Worm (Caenorhabditis elegans) whole organism, L1 larva: ENCODE data around the gene btf-1.

Source experiments
- C04F5.9 ChIP-seq: sonication (generic microtip); optimal IDR thresholded peaks from 2 replicates; lab custom pipeline; 2016; ENCODE audit warnings: missing genetic modification characterization, missing compliant biosample characterization
- C16A3.4 ChIP-seq: fragments of 150-350 bp; optimal IDR thresholded peaks from 2 replicates; lab custom pipeline; 2014; ENCODE audit warnings: missing biosample characterization, missing genetic modification characterization
- F16B12.6 ChIP-seq: fragments of 150-350 bp; optimal IDR thresholded peaks from 2 replicates; lab custom pipeline; 2014; ENCODE audit warnings: missing biosample characterization, missing genetic modification characterization
- aha-1 ChIP-seq: fragments of 150-350 bp; optimal IDR thresholded peaks from 2 replicates; lab custom pipeline; 2014; ENCODE audit warnings: missing biosample characterization, missing genetic modification characterization
- alr-1 ChIP-seq: fragments of 200-800 bp; sonication (Bioruptor generic); optimal IDR thresholded peaks from 2 replicates; lab custom pipeline; 2018; ENCODE audit warnings: borderline replicate concordance, mild to moderate bottlenecking, missing genetic modification characterization, missing compliant biosample characterization
- aly-2 ChIP-seq: fragments of 150-350 bp; optimal IDR thresholded peaks from 2 replicates; lab custom pipeline; 2014; ENCODE audit warnings: missing biosample characterization, missing genetic modification characterization
- ama-1 ChIP-seq: fragments of 150-350 bp; optimal IDR thresholded peaks from 2 replicates; lab custom pipeline; 2014
- blmp-1 ChIP-seq: fragments of 150-350 bp; optimal IDR thresholded peaks from 2 replicates; lab custom pipeline; 2014; ENCODE audit warnings: missing biosample characterization, missing genetic modification characterization
- ceh-63 ChIP-seq: fragments of 200-800 bp; sonication (Bioruptor generic); optimal IDR thresholded peaks from 2 replicates; lab custom pipeline; 2018; ENCODE audit warnings: mild to moderate bottlenecking, missing genetic modification characterization, missing compliant biosample characterization
- ceh-8 ChIP-seq: fragments of 200-800 bp; sonication (Bioruptor generic); optimal IDR thresholded peaks from 2 replicates; lab custom pipeline; 2018; ENCODE audit warnings: mild to moderate bottlenecking, missing genetic modification characterization, moderate library complexity, missing compliant biosample characterization
- ces-1 ChIP-seq: fragments of 150-350 bp; optimal IDR thresholded peaks from 2 replicates; lab custom pipeline; 2014; ENCODE audit warnings: missing biosample characterization, missing genetic modification reagents, missing genetic modification characterization
- dsc-1 ChIP-seq: sonication (generic microtip); optimal IDR thresholded peaks from 2 replicates; lab custom pipeline; 2016; ENCODE audit warnings: mild to moderate bottlenecking, missing genetic modification characterization, missing compliant biosample characterization
- fkh-10 ChIP-seq: sonication (generic microtip); optimal IDR thresholded peaks from 2 replicates; lab custom pipeline; 2017; ENCODE audit warnings: missing biosample characterization, missing genetic modification reagents, missing genetic modification characterization
- fkh-4 ChIP-seq: sonication (generic microtip); optimal IDR thresholded peaks from 2 replicates; lab custom pipeline; 2016; ENCODE audit warnings: missing compliant biosample characterization, missing genetic modification characterization, borderline replicate concordance
- fkh-8 ChIP-seq: sonication (generic microtip); optimal IDR thresholded peaks from 2 replicates; lab custom pipeline; 2016; ENCODE audit warnings: mild to moderate bottlenecking, missing genetic modification characterization, missing compliant biosample characterization
- irx-1 ChIP-seq: sonication (generic microtip); optimal IDR thresholded peaks from 2 replicates; lab custom pipeline; 2016; ENCODE audit warnings: missing genetic modification characterization, missing compliant biosample characterization
- lin-13 ChIP-seq: fragments of 150-350 bp; optimal IDR thresholded peaks from 2 replicates; lab custom pipeline; 2014; ENCODE audit warnings: missing biosample characterization, missing genetic modification reagents, missing genetic modification characterization
- lin-15B ChIP-seq: fragments of 150-350 bp; sonication (generic microtip); optimal IDR thresholded peaks from 3 replicates; lab custom pipeline; 2014; ENCODE audit warnings: missing biosample characterization, missing genetic modification characterization
- lin-35 ChIP-seq, 2 experiments: fragments of 150-350 bp; optimal IDR thresholded peaks; 2 replicates each; lab custom pipeline; 2014; ENCODE audit warnings: missing biosample characterization in 2 of 2, missing genetic modification characterization in 2 of 2, missing genetic modification reagents in 2 of 2
- lsy-2 ChIP-seq, 2 experiments: fragments of 150-350 bp; optimal IDR thresholded peaks; 2 replicates each; lab custom pipeline; 2014; ENCODE audit warnings: missing biosample characterization in 2 of 2, missing genetic modification characterization in 2 of 2
- mab-9 ChIP-seq: fragments of 200-800 bp; sonication (Bioruptor generic); IDR thresholded peaks from 2 replicates; pipeline ENCODE4 v1.3.6; 2022; ENCODE audit warnings: missing genetic modification reagents, missing genetic modification characterization, missing compliant biosample characterization
- mdl-1 ChIP-seq, 2 experiments: fragments of 150-350 bp; optimal IDR thresholded peaks; 2 replicates each; lab custom pipeline; 2014 to 2017; ENCODE audit warnings: missing biosample characterization in 2 of 2, missing genetic modification characterization in 2 of 2, inconsistent platforms in 1 of 2
- mep-1 ChIP-seq: fragments of 150-350 bp; optimal IDR thresholded peaks from 2 replicates; lab custom pipeline; 2014; ENCODE audit warnings: missing biosample characterization, missing genetic modification characterization
- nhr-12 ChIP-seq: sonication (generic microtip); optimal IDR thresholded peaks from 2 replicates; lab custom pipeline; 2017; ENCODE audit warnings: missing biosample characterization, missing genetic modification characterization
- nhr-19 ChIP-seq: fragments of 200-800 bp; sonication (Bioruptor generic); conservative IDR thresholded peaks from 2 replicates; pipeline ENCODE4 v1.3.6; 2022; ENCODE audit warnings: missing genetic modification characterization, missing compliant biosample characterization
- nhr-20 ChIP-seq: sonication (generic microtip); optimal IDR thresholded peaks from 2 replicates; lab custom pipeline; 2016; ENCODE audit warnings: mild to moderate bottlenecking, missing genetic modification characterization, missing compliant biosample characterization
- nhr-84 ChIP-seq: sonication (generic microtip); optimal IDR thresholded peaks from 2 replicates; lab custom pipeline; 2017; ENCODE audit warnings: missing biosample characterization, missing genetic modification characterization
- snu-23 ChIP-seq: sonication (generic microtip); optimal IDR thresholded peaks from 2 replicates; lab custom pipeline; 2016; ENCODE audit warnings: missing genetic modification characterization, missing compliant biosample characterization
- sox-4 ChIP-seq: sonication (generic microtip); optimal IDR thresholded peaks from 2 replicates; lab custom pipeline; 2016; ENCODE audit warnings: missing genetic modification characterization, missing compliant biosample characterization
- sptf-1 ChIP-seq: fragments of 150-350 bp; optimal IDR thresholded peaks from 2 replicates; lab custom pipeline; 2014; ENCODE audit warnings: missing biosample characterization, missing genetic modification characterization
- swsn-7 ChIP-seq: sonication (generic microtip); optimal IDR thresholded peaks from 2 replicates; lab custom pipeline; 2016; ENCODE audit warnings: missing genetic modification characterization, missing compliant biosample characterization
- tbx-2 ChIP-seq: sonication (generic microtip); optimal IDR thresholded peaks from 2 replicates; lab custom pipeline; 2016; ENCODE audit warnings: missing genetic modification characterization, missing compliant biosample characterization
- unc-130 ChIP-seq: fragments of 150-350 bp; optimal IDR thresholded peaks from 2 replicates; lab custom pipeline; 2017; ENCODE audit warnings: missing biosample characterization, missing genetic modification characterization, inconsistent platforms
- unc-86 ChIP-seq: sonication (generic microtip); optimal IDR thresholded peaks from 2 replicates; lab custom pipeline; 2016; ENCODE audit warnings: missing genetic modification characterization, missing compliant biosample characterization
- unc-98 ChIP-seq: fragments of 200-800 bp; sonication (Bioruptor generic); IDR thresholded peaks from 2 replicates; pipeline ENCODE4 v1.3.6; 2022; ENCODE audit warnings: missing genetic modification characterization, missing compliant biosample characterization
- vab-15 ChIP-seq: sonication (generic microtip); optimal IDR thresholded peaks from 2 replicates; lab custom pipeline; 2017; ENCODE audit warnings: missing genotype, mild to moderate bottlenecking, missing genetic modification characterization, missing compliant biosample characterization
- xbp-1 ChIP-seq: sonication (generic microtip); optimal IDR thresholded peaks from 2 replicates; lab custom pipeline; 2016; ENCODE audit warnings: missing genetic modification characterization, missing compliant biosample characterization
- zag-1 ChIP-seq: fragments of 150-350 bp; optimal IDR thresholded peaks from 2 replicates; lab custom pipeline; 2014; ENCODE audit warnings: missing biosample characterization, missing genetic modification characterization
- ztf-11 ChIP-seq, 2 experiments: sonication (generic microtip); optimal IDR thresholded peaks; 2 replicates each; lab custom pipeline; 2016 to 2017; ENCODE audit warnings: missing genetic modification characterization in 2 of 2, missing biosample characterization in 1 of 2, missing compliant biosample characterization in 1 of 2
- ztf-4 ChIP-seq: fragments of 150-350 bp; optimal IDR thresholded peaks from 2 replicates; lab custom pipeline; 2014; ENCODE audit warnings: missing biosample characterization, missing genetic modification characterization

The btf-1 gene

ce11 chrII:13237829-13238404 lies 38.0 kb downstream of the btf-1 start, which contains the start of gene romo-1 (continued):
- TF ChIP-seq C04F5.9 (tag; lab: Kevin White, UChicago) (peak; percentile 45), ceh-63 (GFP tag; lab: Kevin White, UChicago) (no peak), fkh-10 (GFP tag; lab: Kevin White, UChicago) (no peak), aly-2 (tag; lab: Kevin White, UChicago) (peak; percentile 67), fkh-8 (tag; lab: Kevin White, UChicago) (peak; percentile 64), mep-1 (peak; percentile 94), sox-4 (tag; lab: Kevin White, UChicago) (peak; percentile 38)

DNA sequence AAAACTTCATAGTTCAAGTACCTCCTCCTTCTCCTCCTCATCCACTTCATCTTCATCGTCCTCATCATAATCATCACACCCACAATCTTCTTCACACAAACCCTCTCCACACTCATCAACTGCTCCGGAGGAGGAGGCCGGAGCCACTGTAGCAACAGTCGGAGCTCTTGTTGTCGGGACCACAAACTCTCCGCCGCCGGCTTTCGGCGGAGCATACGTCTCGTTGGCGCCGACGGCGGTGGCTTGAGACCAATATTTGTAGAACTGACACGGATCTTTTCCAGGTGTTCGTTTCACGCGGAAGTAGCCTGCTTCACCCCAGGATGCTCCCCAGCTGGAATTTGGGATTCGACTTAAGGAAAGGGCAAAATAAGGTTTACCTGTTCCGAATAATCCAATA lies 39.6 kb downstream of the btf-1 start:
- TF ChIP-seq nhr-84 (tag; lab: Kevin White, UChicago) = no peak
- no peak for TF ChIP-seq nhr-12 (tag; lab: Kevin White, UChicago)
- no peak for TF ChIP-seq ztf-4 (tag; lab: Kevin White, UChicago)
- TF ChIP-seq unc-98 (GFP tag; lab: Robert Waterston, UW) = no peak
- TF ChIP-seq lin-15B (tag; lab: Kevin White, UChicago) = no peak
- TF ChIP-seq nhr-19 = no peak

DNA sequence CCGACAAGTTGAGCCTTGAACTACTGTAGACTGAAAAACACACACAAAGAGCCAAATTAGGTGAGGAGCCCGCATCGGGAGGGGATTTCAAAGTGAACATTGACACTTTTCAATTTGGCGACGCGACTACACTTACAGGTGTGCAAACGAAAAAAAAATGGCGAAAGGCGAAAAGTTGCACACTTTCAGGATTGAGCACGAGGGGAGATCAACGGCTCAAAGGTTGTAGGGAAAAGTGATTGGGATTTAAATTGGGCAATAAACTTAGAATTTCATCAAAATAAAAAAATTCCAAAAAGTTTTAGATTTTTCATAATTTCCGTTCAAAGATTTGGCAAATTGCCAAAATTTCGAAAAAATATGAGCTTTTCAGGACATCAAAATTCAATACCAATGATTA lies 43.1 kb downstream of the btf-1 start, which contains the start of gene F15D4.4:
Gene F15D4.4 (minus strand): TSS at position 101 of the 400 bp plus-strand sequence.
- TF ChIP-seq fkh-8 (tag; lab: Kevin White, UChicago) (no peak), ces-1 (GFP tag; lab: Kevin White, UChicago) (no peak), mdl-1 (tag; optimal IDR thresholded peaks at IDR 0.05; lab: Kevin White, UChicago) (no peak), lin-15B (tag; lab: Kevin White, UChicago) (no peak), mep-1 (no peak), aha-1 (tag; lab: Kevin White, UChicago) (no peak), dsc-1 (tag; lab: Kevin White, UChicago) (no peak), ztf-11 (tag; optimal IDR thresholded peaks at IDR 0.05; lab: Kevin White, UChicago) (no peak), nhr-20 (no peak)
- TF ChIP-seq, all 84 proteins: peak for 0

DNA sequence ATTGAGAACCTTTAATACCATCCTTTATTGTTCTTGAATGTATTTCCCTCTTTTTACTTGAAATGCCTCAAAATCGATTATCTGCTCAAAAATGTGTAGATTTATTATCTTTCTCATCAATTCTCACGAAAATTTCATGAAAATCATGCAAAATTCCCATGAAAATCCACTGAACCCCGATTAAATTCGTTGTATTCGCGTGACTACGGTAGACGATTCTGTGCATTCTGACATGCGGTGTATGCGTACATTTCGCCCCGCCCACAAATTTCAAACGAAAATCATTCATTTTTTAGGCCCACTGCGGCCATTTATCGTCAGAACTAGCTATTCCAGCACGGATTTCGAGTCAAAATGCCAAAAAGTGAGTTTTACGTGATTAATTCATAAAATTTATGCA lies 45.1 kb downstream of the btf-1 start, which contains the start of gene F15D4.5:
Gene F15D4.5 (plus strand): TSS at position 301 of the 400 bp plus-strand sequence.
- TF ChIP-seq lin-35 (GFP tag; optimal IDR thresholded peaks at IDR 0.05; lab: Kevin White, UChicago) (no peak), blmp-1 (tag; lab: Kevin White, UChicago) (no peak), mep-1 (no peak), nhr-84 (tag; lab: Kevin White, UChicago) (no peak), ama-1 (lab: Kevin White, UChicago) (no peak), lin-13 (GFP tag; lab: Kevin White, UChicago) (no peak), sptf-1 (tag; lab: Kevin White, UChicago) (no peak), tbx-2 (tag; lab: Kevin White, UChicago) (no peak), ceh-63 (GFP tag; lab: Kevin White, UChicago) (no peak)
- TF ChIP-seq, all 84 proteins: peak for 0

DNA sequence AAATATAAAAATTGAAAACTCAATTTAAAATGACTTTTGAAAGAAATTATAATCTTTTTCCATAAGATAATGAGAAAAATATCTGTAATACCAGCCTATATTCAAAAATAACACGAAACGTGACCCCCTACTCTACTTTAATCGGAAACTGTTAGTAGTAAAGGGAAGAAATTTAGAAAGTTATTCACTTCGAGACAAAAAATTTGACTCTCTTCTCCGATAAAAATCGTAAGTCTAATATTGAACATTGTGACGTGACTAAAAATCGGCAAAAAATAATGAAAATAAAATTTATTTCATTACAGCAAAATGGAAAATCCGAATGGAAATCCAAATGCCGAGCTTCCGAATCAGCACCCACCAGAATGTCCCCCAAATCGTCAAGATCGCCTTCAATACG lies 48.9 kb downstream of the btf-1 start, which contains the start of gene F15D4.6:
Gene F15D4.6 (plus strand): TSS at position 301 of the 400 bp plus-strand sequence.
- TF ChIP-seq aha-1 (tag; lab: Kevin White, UChicago) (no peak), sox-4 (tag; lab: Kevin White, UChicago) (no peak), fkh-4 (tag; lab: Kevin White, UChicago) (no peak), fkh-8 (tag; lab: Kevin White, UChicago) (no peak), vab-15 (tag; lab: Kevin White, UChicago) (no peak)

- TF ChIP-seq fkh-10 (GFP tag; lab: Kevin White, UChicago) (no peak), nhr-20 (no peak), swsn-7 (tag; lab: Kevin White, UChicago) (no peak), unc-86 (tag; lab: Kevin White, UChicago) (no peak), ceh-8 (no peak), zag-1 (no peak), alr-1 (tag; lab: Kevin White, UChicago) (no peak), blmp-1 (tag; lab: Kevin White, UChicago) (no peak), snu-23 (GFP tag; lab: Kevin White, UChicago) (no peak), irx-1 (tag; lab: Kevin White, UChicago) (no peak), mab-9 (GFP tag; lab: Robert Waterston, UW) (no peak), F16B12.6 (no peak), xbp-1 (tag; lab: Kevin White, UChicago) (no peak), unc-130 (no peak), aha-1 (tag; lab: Kevin White, UChicago) (no peak), mdl-1 (tag; optimal IDR thresholded peaks at IDR 0.05; lab: Kevin White, UChicago) (no peak), fkh-4 (tag; lab: Kevin White, UChicago) (no peak), lsy-2 (tag; optimal IDR thresholded peaks at IDR 0.05; lab: Kevin White, UChicago) (no peak), C16A3.4 (no peak), vab-15 (tag; lab: Kevin White, UChicago) (no peak)
Observed at ce11 chrII:13255291-13255690, 55.3 kb downstream of the btf-1 start.
